Worm (Caenorhabditis elegans): Measurements from ENCODE around the gene str-18.

DNA sequence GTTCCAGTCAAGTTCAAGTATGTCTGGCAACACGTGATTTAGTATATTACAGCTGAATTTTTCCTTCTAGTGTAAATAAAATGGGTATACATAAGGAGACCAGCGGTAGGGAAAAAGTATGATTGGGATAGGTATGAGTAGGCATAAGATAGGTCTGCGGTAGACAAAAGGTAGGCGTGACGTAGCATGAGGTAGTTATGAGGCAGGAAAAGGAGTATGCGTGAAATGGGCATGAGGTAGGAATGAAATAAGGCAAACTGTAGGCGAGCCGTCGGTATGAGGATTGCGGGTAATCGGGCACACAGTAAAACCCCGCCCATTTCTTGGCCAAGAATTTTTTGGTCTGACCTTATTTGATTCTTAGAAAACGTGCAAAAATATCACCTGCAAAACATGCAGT is 20.3 kb downstream of the str-18 start:
- TF ChIP-seq hlh-17 (GFP tag; optimal IDR thresholded peaks at IDR 0.05; ENCODE audit: borderline replicate concordance) (no peak), fkh-8 (tag; optimal IDR thresholded peaks at IDR 0.05) (no peak), nhr-12 (tag; optimal IDR thresholded peaks at IDR 0.05) (no peak), C04F5.9 (tag; optimal IDR thresholded peaks at IDR 0.05) (no peak), ztf-11 (tag; optimal IDR thresholded peaks at IDR 0.05) (no peak), lin-13 (GFP tag; optimal IDR thresholded peaks at IDR 0.05) (no peak), dpl-1 (GFP tag; optimal IDR thresholded peaks at IDR 0.05) (no peak), ceh-82 (tag; optimal IDR thresholded peaks at IDR 0.05) (no peak)

Data from whole organism, L1 larva.